Fruit fly (Drosophila melanogaster): ENCODE measurements around the gene Drs.

DNA sequence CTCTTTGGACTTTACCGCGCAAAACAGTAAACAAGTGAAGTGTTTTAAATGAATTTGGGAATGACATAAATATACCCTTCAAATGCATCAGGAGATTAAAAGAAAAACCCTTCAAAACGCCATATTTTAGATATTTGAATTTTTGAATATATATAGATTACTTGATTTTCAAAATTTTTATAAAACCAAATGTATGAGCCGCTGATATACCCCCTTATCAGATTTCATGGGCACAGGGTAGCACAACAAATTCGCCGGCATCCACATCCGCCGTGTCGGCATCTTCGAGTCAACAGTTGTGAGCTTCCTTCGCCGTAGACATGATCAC lies 8.6 kb downstream of the Drs start, which contains the start of gene Ids:
- TF ChIP-seq tj (GFP tag; optimal IDR thresholded peaks at IDR 0.05), result peak; percentile 14
- peak; percentile 52 for TF ChIP-seq CG12768 (GFP tag; optimal IDR thresholded peaks at IDR 0.05)
- TF ChIP-seq Crg-1 (GFP tag; optimal IDR thresholded peaks at IDR 0.05), result peak; percentile 9
- TF ChIP-seq CG33017 (tag; optimal IDR thresholded peaks at IDR 0.05), result peak; percentile 64
- no peak for TF ChIP-seq CG5204 (GFP tag; optimal IDR thresholded peaks at IDR 0.05)
- TF ChIP-seq ovo (GFP tag; optimal IDR thresholded peaks at IDR 0.05), result no peak
- no peak for TF ChIP-seq cnc (optimal IDR thresholded peaks at IDR 0.05)
- no peak for TF ChIP-seq CG1620 (GFP tag; optimal IDR thresholded peaks at IDR 0.05)
- TF ChIP-seq kay (GFP tag; ENCODE audit: borderline replicate concordance), result no peak
- no peak for TF ChIP-seq Mnt (GFP tag; optimal IDR thresholded peaks at IDR 0.05)
